In the genomic region with DNA sequence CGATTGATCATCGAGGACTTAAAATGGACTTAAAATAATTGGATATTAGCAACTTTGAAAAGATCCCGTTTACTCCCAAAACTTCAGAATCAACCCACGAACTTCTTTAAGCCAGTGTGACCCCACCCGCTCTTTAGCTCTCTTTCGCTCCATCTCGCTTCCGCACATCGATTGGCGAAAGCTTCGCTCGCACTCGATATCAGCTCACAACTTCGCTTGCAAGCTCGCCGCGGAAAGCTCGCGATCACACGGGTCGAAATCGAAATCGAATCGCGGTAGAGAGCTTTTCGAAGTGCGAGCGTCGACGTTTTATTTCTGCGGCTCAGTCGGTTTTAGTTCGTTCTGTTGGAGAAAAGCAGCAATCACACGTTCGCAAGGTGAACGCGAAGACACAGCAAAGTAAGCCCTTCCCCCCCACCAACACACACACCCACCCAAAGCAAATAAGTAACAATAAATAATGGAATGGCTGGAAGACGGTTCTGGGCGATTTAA, we compare ENCODE assay signal across 1 fruit fly cellular context.
TF ChIP-seq lines count a peak whose summit lies in the region.

A gene (plus strand): TSS at position 278 of the 495 bp plus-strand sequence.

TF ChIP-seq in whole organism, embryonic, 481 proteins besides CTCF, POLR2A, EP300 and RAD21 (continued from another document and continues in another):
- TF ChIP-seq chm (GFP tag; IDR thresholded peaks at IDR 0.05; lab: Robert Waterston, UW) (0 out of 2 replicates have a peak, but pooled peaks have one; percentile 49), CG17568 (GFP tag; optimal IDR thresholded peaks at IDR 0.05; lab: Kevin White, UChicago) (peak; percentile 42), hth (optimal IDR thresholded peaks at IDR 0.05; lab: Kevin White, UChicago) (no peak), CG13296 (GFP tag; optimal IDR thresholded peaks at IDR 0.05; lab: Kevin White, UChicago) (peak; percentile 41), her (GFP tag; optimal IDR thresholded peaks at IDR 0.05; lab: Kevin White, UChicago) (peak; percentile 99), CG11504 (tag; optimal IDR thresholded peaks at IDR 0.05; lab: Kevin White, UChicago) (peak; percentile 53), CG11085 (GFP tag; IDR thresholded peaks at IDR 0.05; lab: Robert Waterston, UW) (no peak), bowl (GFP tag; IDR thresholded peaks at IDR 0.05; lab: Robert Waterston, UW) (no peak), Trl (optimal IDR thresholded peaks at IDR 0.05; lab: Kevin White, UChicago) (no peak), Trl (GFP tag; optimal IDR thresholded peaks at IDR 0.05; lab: Kevin White, UChicago) (peak; percentile 77), lov (optimal IDR thresholded peaks at IDR 0.05; lab: Kevin White, UChicago) (no peak), lov (GFP tag; IDR thresholded peaks at IDR 0.05; lab: Robert Waterston, UW) (no peak), Dll (GFP tag; IDR thresholded peaks at IDR 0.05; lab: Robert Waterston, UW; ENCODE audit: partially characterized antibody) (0 out of 4 replicates have a peak, but pooled peaks have one; percentile 43), CG10274 (GFP tag; optimal IDR thresholded peaks at IDR 0.05; lab: Kevin White, UChicago) (no peak), CG31388 (GFP tag; optimal IDR thresholded peaks at IDR 0.05; lab: Kevin White, UChicago) (no peak), CG11247 (GFP tag; IDR thresholded peaks at IDR 0.05; lab: Robert Waterston, UW) (peak; percentile 76; the same call in 1 of the 2 replicates), eve (GFP tag; optimal IDR thresholded peaks at IDR 0.05; lab: Kevin White, UChicago) (no peak), CG9609 (GFP tag; optimal IDR thresholded peaks at IDR 0.05; lab: Kevin White, UChicago) (peak; percentile 25), CG12071 (GFP tag; optimal IDR thresholded peaks at IDR 0.05; lab: Kevin White, UChicago) (peak; percentile 25), Max (GFP tag; optimal IDR thresholded peaks at IDR 0.05; lab: Kevin White, UChicago) (no peak), Hr39 (optimal IDR thresholded peaks at IDR 0.05; lab: Kevin White, UChicago) (no peak), CG10431 (GFP tag; optimal IDR thresholded peaks at IDR 0.05; lab: Kevin White, UChicago) (peak; percentile 58), CG12236 (GFP tag; optimal IDR thresholded peaks at IDR 0.05; lab: Kevin White, UChicago) (peak; percentile 17), CG10462 (GFP tag; optimal IDR thresholded peaks at IDR 0.05; lab: Kevin White, UChicago) (no peak), CG6254 (GFP tag; optimal IDR thresholded peaks at IDR 0.05; lab: Kevin White, UChicago) (no peak), sqz (GFP tag; optimal IDR thresholded peaks at IDR 0.05; lab: Kevin White, UChicago) (no peak), CG18476 (GFP tag; optimal IDR thresholded peaks at IDR 0.05; lab: Kevin White, UChicago) (peak; percentile 95), Hsf (GFP tag; optimal IDR thresholded peaks at IDR 0.05; lab: Kevin White, UChicago) (peak; percentile 56), Hey (tag; optimal IDR thresholded peaks at IDR 0.05; lab: Kevin White, UChicago) (peak; percentile 52), Drgx (GFP tag; IDR thresholded peaks at IDR 0.05; lab: Robert Waterston, UW) (no peak), E2f2 (GFP tag; IDR thresholded peaks at IDR 0.05; lab: Robert Waterston, UW) (peak; percentile 48), CG9437 (GFP tag; optimal IDR thresholded peaks at IDR 0.05; lab: Kevin White, UChicago) (peak; percentile 6), Six4 (GFP tag; optimal IDR thresholded peaks at IDR 0.05; lab: Kevin White, UChicago) (peak; percentile 32), sima (GFP tag; optimal IDR thresholded peaks at IDR 0.05; lab: Kevin White, UChicago) (no peak), CG17186 (GFP tag; optimal IDR thresholded peaks at IDR 0.05; lab: Kevin White, UChicago) (no peak), CG11093 (GFP tag; IDR thresholded peaks at IDR 0.05; lab: Robert Waterston, UW) (no peak), Side (GFP tag; optimal IDR thresholded peaks at IDR 0.05; lab: Kevin White, UChicago) (peak; percentile 69), Hmr (GFP tag; optimal IDR thresholded peaks at IDR 0.05; lab: Kevin White, UChicago) (peak; percentile 84), CG12769 (tag; optimal IDR thresholded peaks at IDR 0.05; lab: Kevin White, UChicago) (peak; percentile 57), prd (optimal IDR thresholded peaks at IDR 0.05; lab: Kevin White, UChicago) (no peak), prd (GFP tag; IDR thresholded peaks at IDR 0.05; lab: Robert Waterston, UW) (no peak), repo (GFP tag; optimal IDR thresholded peaks at IDR 0.05; lab: Kevin White, UChicago) (peak; percentile 14), CG17361 (GFP tag; IDR thresholded peaks at IDR 0.05; lab: Robert Waterston, UW) (no peak; the same call in 2 of the 3 replicates), D19A (tag; optimal IDR thresholded peaks at IDR 0.05; lab: Kevin White, UChicago) (no peak), tx (GFP tag; optimal IDR thresholded peaks at IDR 0.05; lab: Kevin White, UChicago) (peak; percentile 38), HLH4C (GFP tag; IDR thresholded peaks at IDR 0.05; lab: Robert Waterston, UW; ENCODE audit: partially characterized antibody) (peak; percentile 49), dimm (GFP tag; IDR thresholded peaks at IDR 0.05; lab: Robert Waterston, UW) (no peak), fd64A (GFP tag; optimal IDR thresholded peaks at IDR 0.05; lab: Kevin White, UChicago) (no peak), ab (GFP tag; optimal IDR thresholded peaks at IDR 0.05; lab: Kevin White, UChicago) (no peak), crp (GFP tag; optimal IDR thresholded peaks at IDR 0.05; lab: Kevin White, UChicago) (peak in 1 of 2 experiments; percentile 31), Ets65A (GFP tag; lab: Kevin White, UChicago) (no peak), Rfx (GFP tag; IDR thresholded peaks at IDR 0.05; lab: Robert Waterston, UW) (peak; percentile 85), dysf (GFP tag; IDR thresholded peaks at IDR 0.05; lab: Robert Waterston, UW) (peak; percentile 67; the same call in 2 of the 3 replicates), sim (GFP tag; IDR thresholded peaks at IDR 0.05; lab: Robert Waterston, UW) (no peak), nerfin-2 (GFP tag; IDR thresholded peaks at IDR 0.05; lab: Robert Waterston, UW; ENCODE audit: partially characterized antibody) (0 out of 2 replicates have a peak, but pooled peaks have one; percentile 36), Jarid2 (GFP tag; optimal IDR thresholded peaks at IDR 0.05; lab: Kevin White, UChicago) (peak; percentile 68), CG17802 (tag; optimal IDR thresholded peaks at IDR 0.05; lab: Kevin White, UChicago) (no peak), lmd (GFP tag; IDR thresholded peaks at IDR 0.05; lab: Robert Waterston, UW) (peak; percentile 59; the same call in 1 of the 2 replicates), CG9727 (GFP tag; optimal IDR thresholded peaks at IDR 0.05; lab: Kevin White, UChicago) (peak; percentile 11), exex (tag; optimal IDR thresholded peaks at IDR 0.05; lab: Kevin White, UChicago) (peak; percentile 3), CG15269 (tag; optimal IDR thresholded peaks at IDR 0.05; lab: Kevin White, UChicago) (peak; percentile 65), ssp (GFP tag; IDR thresholded peaks at IDR 0.05; lab: Robert Waterston, UW) (peak; percentile 44; the same call in 1 of the 2 replicates), Aef1 (GFP tag; IDR thresholded peaks at IDR 0.05; lab: Robert Waterston, UW) (no peak), fd96Cb (tag; optimal IDR thresholded peaks at IDR 0.05; lab: Kevin White, UChicago) (no peak), dm (GFP tag; optimal IDR thresholded peaks at IDR 0.05; lab: Kevin White, UChicago) (peak; percentile 51), gce (GFP tag; IDR thresholded peaks at IDR 0.05; lab: Robert Waterston, UW) (no peak; the same call in 2 of the 3 replicates), Poxn (GFP tag; IDR thresholded peaks at IDR 0.05; lab: Robert Waterston, UW) (no peak), otp (GFP tag; IDR thresholded peaks at IDR 0.05; lab: Robert Waterston, UW) (no peak), fd3F (GFP tag; optimal IDR thresholded peaks at IDR 0.05; lab: Kevin White, UChicago) (peak; percentile 47), kah (GFP tag; optimal IDR thresholded peaks at IDR 0.05; lab: Kevin White, UChicago) (no peak), so (GFP tag; IDR thresholded peaks at IDR 0.05; lab: Robert Waterston, UW) (no peak), kay (GFP tag; optimal IDR thresholded peaks at IDR 0.05; lab: Kevin White, UChicago) (no peak), peb (GFP tag; IDR thresholded peaks at IDR 0.05; lab: Robert Waterston, UW) (no peak), cwo (GFP tag; optimal IDR thresholded peaks at IDR 0.05; lab: Kevin White, UChicago) (no peak), NC2β (GFP tag; optimal IDR thresholded peaks at IDR 0.05; lab: Kevin White, UChicago) (peak; percentile 81), trem (tag; optimal IDR thresholded peaks at IDR 0.05; lab: Kevin White, UChicago) (no peak), klu (GFP tag; IDR thresholded peaks at IDR 0.05; lab: Robert Waterston, UW) (peak; percentile 34; the same call in 1 of the 2 replicates), CG1602 (GFP tag; optimal IDR thresholded peaks at IDR 0.05; lab: Kevin White, UChicago) (peak; percentile 18), unpg (GFP tag; optimal IDR thresholded peaks at IDR 0.05; lab: Kevin White, UChicago) (peak; percentile 66), CG11398 (GFP tag; optimal IDR thresholded peaks at IDR 0.05; lab: Kevin White, UChicago) (peak; percentile 35), dmrt99B (tag; optimal IDR thresholded peaks at IDR 0.05; lab: Kevin White, UChicago) (peak; percentile 14), br (optimal IDR thresholded peaks at IDR 0.05; lab: Kevin White, UChicago) (no peak), CG12744 (GFP tag; optimal IDR thresholded peaks at IDR 0.05; lab: Kevin White, UChicago) (peak; percentile 44), BtbVII (GFP tag; optimal IDR thresholded peaks at IDR 0.05; lab: Kevin White, UChicago) (no peak), bbx (GFP tag; IDR thresholded peaks at IDR 0.05; lab: Robert Waterston, UW; ENCODE audit: partially characterized antibody) (peak; percentile 73), CG10654 (GFP tag; optimal IDR thresholded peaks at IDR 0.05; lab: Kevin White, UChicago) (no peak), fu2 (GFP tag; optimal IDR thresholded peaks at IDR 0.05; lab: Kevin White, UChicago) (peak; percentile 14), Dip3 (GFP tag; optimal IDR thresholded peaks at IDR 0.05; lab: Kevin White, UChicago) (no peak), rib (GFP tag; IDR thresholded peaks at IDR 0.05; lab: Robert Waterston, UW) (0 out of 2 replicates have a peak, but pooled peaks have one; percentile 24), zfh2 (GFP tag; optimal IDR thresholded peaks at IDR 0.05; lab: Kevin White, UChicago) (peak; percentile 67), Chrac-16 (GFP tag; optimal IDR thresholded peaks at IDR 0.05; lab: Kevin White, UChicago) (no peak), sna (GFP tag; IDR thresholded peaks at IDR 0.05; lab: Robert Waterston, UW; ENCODE audit: partially characterized antibody) (peak; percentile 57; the same call in 1 of the 2 replicates), salm (tag; optimal IDR thresholded peaks at IDR 0.05; lab: Kevin White, UChicago) (peak; percentile 16), crol (GFP tag; IDR thresholded peaks at IDR 0.05; lab: Robert Waterston, UW) (peak; percentile 73), Rx (GFP tag; IDR thresholded peaks at IDR 0.05; lab: Robert Waterston, UW) (no peak), CG33557 (GFP tag; optimal IDR thresholded peaks at IDR 0.05; lab: Kevin White, UChicago) (no peak), Eip74EF (GFP tag; optimal IDR thresholded peaks at IDR 0.05; lab: Kevin White, UChicago) (no peak), ATbp (GFP tag; optimal IDR thresholded peaks at IDR 0.05; lab: Kevin White, UChicago) (peak; percentile 77), CG15479 (GFP tag; optimal IDR thresholded peaks at IDR 0.05; lab: Kevin White, UChicago) (no peak), CG13624 (GFP tag; optimal IDR thresholded peaks at IDR 0.05; lab: Kevin White, UChicago) (no peak), p53 (GFP tag; optimal IDR thresholded peaks at IDR 0.05; lab: Kevin White, UChicago) (peak; percentile 53), CG6683 (GFP tag; optimal IDR thresholded peaks at IDR 0.05; lab: Kevin White, UChicago) (no peak), CG8388 (GFP tag; optimal IDR thresholded peaks at IDR 0.05; lab: Kevin White, UChicago) (peak; percentile 21), zen2 (GFP tag; IDR thresholded peaks at IDR 0.05; lab: Robert Waterston, UW; ENCODE audit: partially characterized antibody) (0 out of 3 replicates have a peak, but pooled peaks have one; percentile 26), CG10267 (tag; optimal IDR thresholded peaks at IDR 0.05; lab: Kevin White, UChicago) (no peak), ERR (GFP tag; optimal IDR thresholded peaks at IDR 0.05; lab: Kevin White, UChicago) (no peak), CG7357 (GFP tag; IDR thresholded peaks at IDR 0.05; lab: Robert Waterston, UW) (no peak), CG13424 (tag; optimal IDR thresholded peaks at IDR 0.05; lab: Kevin White, UChicago) (peak; percentile 55), lola (GFP tag; optimal IDR thresholded peaks at IDR 0.05; lab: Kevin White, UChicago) (no peak), Bdp1 (GFP tag; optimal IDR thresholded peaks at IDR 0.05; lab: Kevin White, UChicago) (no peak), usp (GFP tag; optimal IDR thresholded peaks at IDR 0.05; lab: Kevin White, UChicago) (no peak), CG3995 (GFP tag; optimal IDR thresholded peaks at IDR 0.05; lab: Kevin White, UChicago) (no peak), CG11456 (GFP tag; IDR thresholded peaks at IDR 0.05; lab: Robert Waterston, UW) (peak; percentile 82; the same call in 2 of the 3 replicates), Gug (GFP tag; IDR thresholded peaks at IDR 0.05; lab: Robert Waterston, UW) (no peak), Hmx (GFP tag; optimal IDR thresholded peaks at IDR 0.05; lab: Kevin White, UChicago) (no peak), zfh1 (GFP tag; IDR thresholded peaks at IDR 0.05; lab: Robert Waterston, UW) (peak; percentile 75), CoRest (tag; optimal IDR thresholded peaks at IDR 0.05; lab: Kevin White, UChicago) (peak; percentile 54), CG7987 (GFP tag; optimal IDR thresholded peaks at IDR 0.05; lab: Kevin White, UChicago) (peak; percentile 71), bab2 (GFP tag; optimal IDR thresholded peaks at IDR 0.05; lab: Kevin White, UChicago) (peak; percentile 57), vvl (GFP tag; IDR thresholded peaks at IDR 0.05; lab: Robert Waterston, UW) (peak; percentile 79), ro (GFP tag; IDR thresholded peaks at IDR 0.05; lab: Robert Waterston, UW) (peak; percentile 32; the same call in 1 of the 2 replicates), hb (GFP tag; IDR thresholded peaks at IDR 0.05; lab: Robert Waterston, UW; ENCODE audit: partially characterized antibody) (peak; percentile 71), CG12219 (GFP tag; optimal IDR thresholded peaks at IDR 0.05; lab: Kevin White, UChicago) (peak; percentile 47), Pdp1 (GFP tag; optimal IDR thresholded peaks at IDR 0.05; lab: Kevin White, UChicago) (no peak), tap (tag; optimal IDR thresholded peaks at IDR 0.05; lab: Kevin White, UChicago) (no peak), run (tag; optimal IDR thresholded peaks at IDR 0.05; lab: Kevin White, UChicago) (no peak)
